Worm (Caenorhabditis elegans) whole organism, L2 larva: Measurements from ENCODE around the gene F49F1.7.

Source experiments
- ZK546.5 ChIP-seq: sonication (generic microtip); optimal IDR thresholded peaks from 2 replicates; lab custom pipeline; 2017; ENCODE audit warnings: missing biosample characterization, missing genetic modification characterization
- aly-2 ChIP-seq: fragments of 150-350 bp; optimal IDR thresholded peaks from 2 replicates; lab custom pipeline; 2014; ENCODE audit warnings: missing biosample characterization, missing genetic modification characterization
- ama-1 ChIP-seq: fragments of 150-350 bp; optimal IDR thresholded peaks from 2 replicates; lab custom pipeline; 2018; ENCODE audit warnings: inconsistent platforms
- nhr-237 ChIP-seq: fragments of 150-350 bp; optimal IDR thresholded peaks from 2 replicates; lab custom pipeline; 2014; ENCODE audit warnings: missing biosample characterization, missing genetic modification characterization
- skn-1 ChIP-seq: sonication (generic microtip); optimal IDR thresholded peaks from 2 replicates; lab custom pipeline; 2017; ENCODE audit warnings: missing biosample characterization, missing genetic modification characterization
- snpc-4 ChIP-seq: fragments of 150-350 bp; optimal IDR thresholded peaks from 2 replicates; lab custom pipeline; 2014; ENCODE audit warnings: missing biosample characterization, missing genetic modification characterization
- unc-39 ChIP-seq: fragments of 150-350 bp; optimal IDR thresholded peaks from 2 replicates; lab custom pipeline; 2014; ENCODE audit warnings: missing biosample characterization, missing genetic modification characterization
- zag-1 ChIP-seq: fragments of 150-350 bp; optimal IDR thresholded peaks from 2 replicates; lab custom pipeline; 2014; ENCODE audit warnings: missing biosample characterization, missing genetic modification characterization

- TF ChIP-seq nhr-237 (tag; lab: Kevin White, UChicago) (no peak), aly-2 (no peak), ama-1 (lab: Kevin White, UChicago) (no peak), unc-39 (tag; lab: Kevin White, UChicago) (no peak), zag-1 (tag; lab: Kevin White, UChicago) (no peak), skn-1 (no peak), ZK546.5 (tag; lab: Kevin White, UChicago) (no peak), snpc-4 (no peak)
Measured at ce11 chrIV:4162121-4162520, 36.6 kb upstream of the F49F1.7 start, which contains the start of gene scrm-5.
